Fruit fly (Drosophila melanogaster) whole organism, wandering third instar larva: ENCODE measurements around the gene Taf3.
A peak's percentile ranks its signal among the peaks of the same experiment; 100 is the strongest.

Experiments
- N ChIP-seq: fragments of >200 bp; optimal IDR thresholded peaks from 2 replicates; lab custom pipeline; 2018; ENCODE audit warnings: missing biosample characterization, missing external identifiers, missing genetic modification characterization
- h ChIP-seq: fragments of 200-800 bp; sonication (Bioruptor generic); optimal IDR thresholded peaks from 3 replicates; lab custom pipeline; 2016; ENCODE audit warnings: missing biosample characterization, mild to moderate bottlenecking, missing genetic modification characterization
- pan ChIP-seq: fragments of >200 bp; optimal IDR thresholded peaks from 2 replicates; lab custom pipeline; 2017
- rgr ChIP-seq: fragments of 200-800 bp; sonication (Bioruptor generic); optimal IDR thresholded peaks from 3 replicates; lab custom pipeline; 2016; ENCODE audit warnings: missing biosample characterization, mild to moderate bottlenecking, missing genetic modification characterization

DNA sequence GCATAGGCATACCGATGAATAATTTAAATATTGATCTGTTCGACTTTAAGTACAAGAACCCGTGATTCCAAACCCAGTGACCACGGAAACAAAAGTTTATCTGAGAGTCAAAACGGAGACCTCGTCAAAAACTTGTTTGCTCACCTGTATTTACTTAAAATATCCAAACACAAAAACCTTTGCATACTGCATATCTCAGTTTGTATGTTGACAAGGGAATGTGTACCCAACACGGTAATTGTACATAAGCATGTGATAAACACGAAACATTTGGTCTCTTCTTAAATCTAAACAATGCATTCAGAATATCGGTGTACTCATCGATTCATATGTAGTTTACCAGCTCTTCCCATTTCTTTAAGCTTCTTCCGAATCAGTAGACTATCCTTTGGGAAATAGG lies 31.1 kb upstream of the Taf3 start:
- TF ChIP-seq h (GFP tag; lab: Kevin White, UChicago) (peak; percentile 81), N (no peak), pan (no peak), rgr (GFP tag; lab: Kevin White, UChicago) (peak; percentile 89)
